Worm (Caenorhabditis elegans) whole organism, young adult: Measurements from ENCODE around the gene F49C5.5.

Experiments used
- F33H1.4 ChIP-seq: fragments of 200-800 bp; sonication (Bioruptor generic); IDR thresholded peaks from 2 replicates; pipeline ENCODE4 v1.3.6; 2022; ENCODE audit warnings: missing genetic modification reagents, missing genetic modification characterization, missing compliant biosample characterization
- nhr-90 ChIP-seq: sonication (generic microtip); optimal IDR thresholded peaks from 2 replicates; lab custom pipeline; 2016; ENCODE audit warnings: missing genotype, mild to moderate bottlenecking, missing genetic modification characterization, missing compliant biosample characterization
- snpc-4 ChIP-seq, 5 experiments: fragments of 150-350 bp in 1 of 5; sonication (generic microtip) in 4 of 5; optimal IDR thresholded peaks; 2 replicates each; lab custom pipeline; 2014 to 2018; ENCODE audit warnings: missing genetic modification characterization in 5 of 5, missing biosample characterization in 3 of 5, antibody characterized with exemption in 2 of 5, mild to moderate bottlenecking in 2 of 5, missing compliant biosample characterization in 2 of 5, missing genotype in 2 of 5, moderate library complexity in 2 of 5, missing genetic modification reagents in 1 of 5

- TF ChIP-seq F33H1.4 (GFP tag; lab: Robert Waterston, UW), result no peak
- no peak for TF ChIP-seq nhr-90 (tag; lab: Kevin White, UChicago)
- TF ChIP-seq snpc-4 (GFP tag; optimal IDR thresholded peaks at IDR 0.05; lab: Kevin White, UChicago), result no peak
- no peak for TF ChIP-seq snpc-4 (tag; optimal IDR thresholded peaks at IDR 0.05; lab: Kevin White, UChicago)
Observed at ce11 chrII:12535297-12535803, 11.0 kb downstream of the F49C5.5 start, which contains the start of gene nimk-1.
